Fruit fly (Drosophila melanogaster): ENCODE data around the gene CG31495.

DNA sequence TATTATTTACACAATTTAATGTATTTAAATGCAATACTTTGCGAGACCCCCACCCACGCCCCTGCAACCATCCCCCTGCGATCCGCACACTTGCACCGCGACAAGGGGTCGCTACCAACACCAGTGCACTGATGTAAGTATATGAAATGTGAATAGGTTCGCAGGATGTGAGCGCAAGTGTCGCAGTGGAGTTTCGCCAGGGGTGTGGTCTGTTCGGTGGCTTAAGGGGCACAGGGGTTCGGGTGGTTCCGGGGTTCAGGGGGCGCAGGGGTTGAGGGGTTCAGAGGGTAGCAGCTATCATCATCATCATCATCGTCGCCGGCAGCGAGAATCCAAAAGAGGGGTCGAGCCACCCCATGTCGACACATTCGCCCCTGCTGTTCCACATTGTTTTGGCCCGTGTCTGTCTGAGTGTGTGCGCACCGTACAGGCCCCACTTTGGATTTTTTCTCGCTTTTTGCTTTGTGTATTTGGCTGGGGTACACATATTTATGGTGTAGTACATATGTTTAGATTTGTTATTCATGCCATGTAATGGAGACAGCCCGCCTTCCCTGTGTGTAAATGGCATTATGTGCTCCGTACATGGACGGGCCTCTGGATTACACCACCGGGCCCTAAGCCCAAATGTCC is 34.6 kb downstream of the CG31495 start:
- TF ChIP-seq achi (GFP tag; optimal IDR thresholded peaks at IDR 0.05) (no peak), acj6 (GFP tag; optimal IDR thresholded peaks at IDR 0.05) (no peak), OdsH (GFP tag; optimal IDR thresholded peaks at IDR 0.05) (no peak), fd85E (GFP tag; optimal IDR thresholded peaks at IDR 0.05) (no peak), CG3919 (GFP tag; optimal IDR thresholded peaks at IDR 0.05) (no peak), Sox102F (GFP tag; optimal IDR thresholded peaks at IDR 0.05) (no peak), esn (GFP tag; optimal IDR thresholded peaks at IDR 0.05) (no peak)
